Fruit fly (Drosophila melanogaster) whole organism, wandering third instar larva: ENCODE results near the gene NANS.

Source experiments
- Hr83 ChIP-seq: fragments of 200-300 bp; sonication (Bioruptor generic); optimal IDR thresholded peaks from 2 replicates; lab custom pipeline; 2016; ENCODE audit warnings: missing biosample characterization, mild to moderate bottlenecking, missing genetic modification characterization, moderate library complexity; ENCODE audit not compliant: poor library complexity, severe bottlenecking
- dl ChIP-seq, 2 experiments: fragments of 175-275, 200-275 bp in 1 of 2; fragments of 200-275 bp in 1 of 2; sonication (Bioruptor generic); optimal IDR thresholded peaks; lab custom pipeline; 2018; ENCODE audit warnings: mild to moderate bottlenecking in 2 of 2, missing biosample characterization in 2 of 2, missing genetic modification characterization in 2 of 2, moderate library complexity in 2 of 2; ENCODE audit not compliant: partially characterized antibody in 2 of 2, insufficient read depth in 1 of 2
- pan ChIP-seq: fragments of >200 bp; optimal IDR thresholded peaks from 2 replicates; lab custom pipeline; 2017
- psq ChIP-seq: fragments of 200-800 bp; sonication (Bioruptor generic); optimal IDR thresholded peaks from 3 replicates; lab custom pipeline; 2017; ENCODE audit warnings: missing biosample characterization, mild to moderate bottlenecking, missing genetic modification characterization, moderate library complexity
- sv ChIP-seq: fragments of 200-800 bp; sonication (Bioruptor generic); optimal IDR thresholded peaks from 3 replicates; lab custom pipeline; 2016; ENCODE audit warnings: missing biosample characterization, missing genetic modification characterization

- TF ChIP-seq dl (GFP tag; optimal IDR thresholded peaks at IDR 0.05; lab: Kevin White, UChicago; ENCODE audit: insufficient read depth in 1 of 2, partially characterized antibody in 2 of 2) (no peak), pan (lab: Kevin White, UChicago) (no peak), sv (GFP tag; lab: Kevin White, UChicago) (no peak), psq (GFP tag; lab: Kevin White, UChicago) (no peak), Hr83 (GFP tag; lab: Kevin White, UChicago) (no peak)
Observed at dm6 chr3R:12439401-12440143, 13.2 kb downstream of the NANS start, which contains the start of gene Desat1.
